Fruit fly (Drosophila melanogaster): ENCODE measurements around the gene Ir94c.
A peak's percentile ranks its signal among the peaks of the same experiment; 100 is the strongest.

Ir94c gene

DNA sequence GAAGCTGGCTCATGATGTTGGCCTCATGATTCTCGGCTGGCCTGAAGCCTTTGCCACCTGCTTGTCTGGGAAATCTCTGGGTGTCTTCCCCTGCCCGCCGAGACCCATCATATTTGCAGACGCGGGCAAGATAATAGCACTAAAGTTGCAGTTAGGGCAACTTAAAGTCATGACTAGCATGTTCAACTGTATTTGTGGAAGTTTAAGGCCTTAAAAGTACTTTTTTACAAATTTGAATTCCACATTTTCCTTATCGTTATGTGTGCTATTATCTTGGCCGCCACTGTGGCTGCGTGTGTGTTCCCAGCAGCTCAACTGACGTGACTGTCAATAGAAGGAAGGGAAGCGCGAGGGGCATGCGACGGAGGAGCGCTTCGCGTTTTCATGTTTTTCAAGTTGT is 19.9 kb upstream of the Ir94c start:
- TF ChIP-seq CG14965 (GFP tag; optimal IDR thresholded peaks at IDR 0.05; ENCODE audit: borderline replicate concordance) = no peak
- TF ChIP-seq hb (GFP tag; IDR thresholded peaks at IDR 0.05; ENCODE audit: partially characterized antibody) = no peak
- TF ChIP-seq Hr3 (GFP tag; optimal IDR thresholded peaks at IDR 0.05) = peak; percentile 35
- TF ChIP-seq grn (GFP tag; optimal IDR thresholded peaks at IDR 0.05) = no peak
- TF ChIP-seq HmgZ (tag; optimal IDR thresholded peaks at IDR 0.05) = peak; percentile 9
- no peak for TF ChIP-seq Doc2 (GFP tag; IDR thresholded peaks at IDR 0.05)
- peak; percentile 31; the same call in 1 of the 2 replicates for TF ChIP-seq CG5953 (GFP tag; IDR thresholded peaks at IDR 0.05)
- no peak for TF ChIP-seq unc-4 (GFP tag; IDR thresholded peaks at IDR 0.05; ENCODE audit: partially characterized antibody)
- TF ChIP-seq shn (GFP tag; optimal IDR thresholded peaks at IDR 0.05) = peak; percentile 37
- peak; percentile 45 for TF ChIP-seq CG18599 (GFP tag; optimal IDR thresholded peaks at IDR 0.05)
- TF ChIP-seq GATAe (GFP tag; conservative IDR thresholded peaks at IDR 0.05) = no peak
- peak; percentile 43 for TF ChIP-seq Abd-B (GFP tag; optimal IDR thresholded peaks at IDR 0.05)
- TF ChIP-seq CG12104 (GFP tag; optimal IDR thresholded peaks at IDR 0.05) = no peak
- peak; percentile 65 for TF ChIP-seq Ssrp (tag; optimal IDR thresholded peaks at IDR 0.05)
- peak; percentile 6 for TF ChIP-seq Bdp1 (GFP tag; optimal IDR thresholded peaks at IDR 0.05)
- peak; percentile 70 for TF ChIP-seq pnt (GFP tag; optimal IDR thresholded peaks at IDR 0.05)
- peak; percentile 68 for TF ChIP-seq CG16815 (GFP tag; optimal IDR thresholded peaks at IDR 0.05)
- peak; percentile 60 for TF ChIP-seq bcd (GFP tag; optimal IDR thresholded peaks at IDR 0.05)
- peak; percentile 57 for TF ChIP-seq trem (tag; optimal IDR thresholded peaks at IDR 0.05)
- TF ChIP-seq CG31441 (GFP tag; IDR thresholded peaks at IDR 0.05) = peak; percentile 75
- no peak for TF ChIP-seq Sox100B (GFP tag; optimal IDR thresholded peaks at IDR 0.05)
- TF ChIP-seq CG17829 (tag; optimal IDR thresholded peaks at IDR 0.05) = peak; percentile 71
- TF ChIP-seq Scr (GFP tag; IDR thresholded peaks at IDR 0.05; ENCODE audit: partially characterized antibody) = no peak
- TF ChIP-seq sd (tag; optimal IDR thresholded peaks at IDR 0.05) = no peak
- TF ChIP-seq so (GFP tag; IDR thresholded peaks at IDR 0.05) = peak; percentile 56; the same call in 1 of the 3 replicates
- peak; percentile 75 for TF ChIP-seq CG9727 (GFP tag; optimal IDR thresholded peaks at IDR 0.05)
- TF ChIP-seq slou (GFP tag; optimal IDR thresholded peaks at IDR 0.05) = no peak
- peak; percentile 55; the same call in 1 of the 2 replicates for TF ChIP-seq CG11247 (GFP tag; IDR thresholded peaks at IDR 0.05)
- TF ChIP-seq CG34224 (GFP tag; IDR thresholded peaks at IDR 0.05; ENCODE audit: partially characterized antibody) = no peak
- no peak for TF ChIP-seq sima (GFP tag; optimal IDR thresholded peaks at IDR 0.05)
- TF ChIP-seq Rfx (GFP tag; IDR thresholded peaks at IDR 0.05) = peak; percentile 60; the same call in 1 of the 2 replicates
- peak; percentile 16 for TF ChIP-seq CG6654 (GFP tag; optimal IDR thresholded peaks at IDR 0.05)
- peak; percentile 16 for TF ChIP-seq CG3163 (GFP tag; optimal IDR thresholded peaks at IDR 0.05)
- TF ChIP-seq CG14667 (GFP tag; IDR thresholded peaks at IDR 0.05) = peak; percentile 59
- TF ChIP-seq gro (GFP tag; optimal IDR thresholded peaks at IDR 0.05) = no peak
- TF ChIP-seq CG13894 (tag; optimal IDR thresholded peaks at IDR 0.05) = no peak
- peak; percentile 50 for TF ChIP-seq CG10267 (tag; optimal IDR thresholded peaks at IDR 0.05)
- no peak for TF ChIP-seq pho (GFP tag; optimal IDR thresholded peaks at IDR 0.05)
- TF ChIP-seq ATbp (GFP tag; optimal IDR thresholded peaks at IDR 0.05) = peak; percentile 79
- no peak for TF ChIP-seq CG8281 (tag; optimal IDR thresholded peaks at IDR 0.05)
- no peak for TF ChIP-seq Fer1 (GFP tag; optimal IDR thresholded peaks at IDR 0.05)
- TF ChIP-seq CG4360 (GFP tag; IDR thresholded peaks at IDR 0.05) = peak; percentile 62
- TF ChIP-seq CG31388 (GFP tag; optimal IDR thresholded peaks at IDR 0.05) = no peak
- TF ChIP-seq repo (GFP tag; optimal IDR thresholded peaks at IDR 0.05) = peak; percentile 51
- TF ChIP-seq Tbp (GFP tag; optimal IDR thresholded peaks at IDR 0.05) = no peak
- TF ChIP-seq phol (tag; optimal IDR thresholded peaks at IDR 0.05) = peak; percentile 75
- peak; percentile 37 for TF ChIP-seq pb (GFP tag; optimal IDR thresholded peaks at IDR 0.05)
- peak; percentile 48 for TF ChIP-seq lilli (GFP tag; optimal IDR thresholded peaks at IDR 0.05)
- peak in 1 of 3 experiments; percentile 69 for TF ChIP-seq lola (GFP tag; optimal IDR thresholded peaks at IDR 0.05)
- TF ChIP-seq CG17385 (GFP tag; optimal IDR thresholded peaks at IDR 0.05) = peak; percentile 30
- peak; percentile 37 for TF ChIP-seq CG4707 (GFP tag; optimal IDR thresholded peaks at IDR 0.05)

Measured in whole organism, embryonic.